Worm (Caenorhabditis elegans): Measurements from ENCODE around the gene iff-1.

- TF ChIP-seq skn-1 (tag; optimal IDR thresholded peaks at IDR 0.05) (no peak), nhr-237 (tag; optimal IDR thresholded peaks at IDR 0.05) (no peak), aly-2 (tag; optimal IDR thresholded peaks at IDR 0.05) (no peak), ztf-11 (tag; optimal IDR thresholded peaks at IDR 0.05) (no peak), ama-1 (optimal IDR thresholded peaks at IDR 0.05) (no peak), nhr-10 (tag; optimal IDR thresholded peaks at IDR 0.05) (no peak), snpc-4 (tag; optimal IDR thresholded peaks at IDR 0.05) (no peak), nhr-11 (tag; optimal IDR thresholded peaks at IDR 0.05) (no peak), unc-62 (GFP tag; optimal IDR thresholded peaks at IDR 0.05) (no peak), dmd-4 (tag; optimal IDR thresholded peaks at IDR 0.05) (no peak)
Measured at ce11 chrIII:9696417-9696816, 50.6 kb downstream of the iff-1 start, which contains the start of gene bud-31.

Data from whole organism, L2 larva.